Fruit fly (Drosophila melanogaster) whole organism, embryonic: ENCODE data around the gene Rbcn-3B.

Source experiments
- Aef1 ChIP-seq: fragments of 200-800 bp; sonication (Bioruptor generic); IDR thresholded peaks from 3 replicates; pipeline ENCODE4 v1.3.6; 2022; ENCODE audit warnings: missing biosample characterization, missing genetic modification characterization
- Asciz ChIP-seq: fragments of 200-800 bp; sonication (Bioruptor generic); optimal IDR thresholded peaks from 2 replicates; lab custom pipeline; 2017; ENCODE audit warnings: missing biosample characterization, mild to moderate bottlenecking, missing genetic modification characterization, missing genetic modification reagents
- CG10267 ChIP-seq: fragments of 200-800 bp; sonication (Bioruptor generic); optimal IDR thresholded peaks from 2 replicates; lab custom pipeline; 2018; ENCODE audit warnings: missing biosample characterization, mild to moderate bottlenecking, missing genetic modification characterization, moderate library complexity
- CG10462 ChIP-seq: fragments of 200-800 bp; sonication (Bioruptor generic); optimal IDR thresholded peaks from 2 replicates; lab custom pipeline; 2016; ENCODE audit warnings: missing biosample characterization, missing genetic modification characterization
- CG11398 ChIP-seq: fragments of 200-800 bp; sonication (Bioruptor generic); optimal IDR thresholded peaks from 2 replicates; lab custom pipeline; 2016; ENCODE audit warnings: missing biosample characterization, missing genetic modification characterization
- CG11560 ChIP-seq: fragments of 200-800 bp; sonication (Bioruptor generic); IDR thresholded peaks from 3 replicates; pipeline ENCODE4 v1.3.6; 2022; ENCODE audit warnings: missing biosample characterization, missing genetic modification characterization
- CG12659 ChIP-seq: fragments of 200-800 bp; sonication (Bioruptor generic); optimal IDR thresholded peaks from 3 replicates; lab custom pipeline; 2017; ENCODE audit warnings: mild to moderate bottlenecking, missing biosample characterization, missing genetic modification reagents, missing genetic modification characterization
- CG12942 ChIP-seq: fragments of 200-800 bp; sonication (Bioruptor generic); optimal IDR thresholded peaks from 3 replicates; lab custom pipeline; 2016; ENCODE audit warnings: missing biosample characterization, missing genetic modification characterization
- CG15011 ChIP-seq: fragments of 200-800 bp; sonication (Bioruptor generic); optimal IDR thresholded peaks from 3 replicates; lab custom pipeline; 2018; ENCODE audit warnings: missing biosample characterization, mild to moderate bottlenecking, missing genetic modification characterization
- CG15514 ChIP-seq: fragments of 200-800 bp; sonication (Bioruptor generic); optimal IDR thresholded peaks from 3 replicates; lab custom pipeline; 2017; ENCODE audit warnings: missing biosample characterization, missing genetic modification characterization, mild to moderate bottlenecking, moderate library complexity, missing genetic modification reagents
- CG1647 ChIP-seq: fragments of 200-800 bp; sonication (Bioruptor generic); optimal IDR thresholded peaks from 3 replicates; lab custom pipeline; 2016; ENCODE audit warnings: missing biosample characterization, missing genetic modification characterization
- CG2202 ChIP-seq: fragments of 200-800 bp; sonication (Bioruptor generic); optimal IDR thresholded peaks from 2 replicates; lab custom pipeline; 2018; ENCODE audit warnings: missing biosample characterization, mild to moderate bottlenecking, missing genetic modification characterization
- CG32772 ChIP-seq: fragments of 200-800 bp; sonication (Bioruptor generic); IDR thresholded peaks from 2 replicates; pipeline ENCODE4 v1.3.6; 2022; ENCODE audit warnings: missing biosample characterization, missing genetic modification characterization
- CG4328 ChIP-seq: fragments of 200-800 bp; sonication (Bioruptor generic); optimal IDR thresholded peaks from 3 replicates; lab custom pipeline; 2017; ENCODE audit warnings: missing biosample characterization, missing genetic modification reagents, missing genetic modification characterization
- CG4424 ChIP-seq: fragments of 200-800 bp; sonication (Bioruptor generic); optimal IDR thresholded peaks from 3 replicates; lab custom pipeline; 2016; ENCODE audit warnings: missing biosample characterization, missing genetic modification characterization
- CG6254 ChIP-seq: fragments of 200-800 bp; sonication (Bioruptor generic); optimal IDR thresholded peaks from 3 replicates; lab custom pipeline; 2017; ENCODE audit warnings: mild to moderate bottlenecking, missing biosample characterization, missing genetic modification reagents, missing genetic modification characterization
- CG8281 ChIP-seq: fragments of 200-800 bp; sonication (Bioruptor generic); optimal IDR thresholded peaks from 2 replicates; lab custom pipeline; 2018; ENCODE audit warnings: missing biosample characterization, mild to moderate bottlenecking, missing genetic modification characterization, moderate library complexity
- CG8359 ChIP-seq: fragments of 200-800 bp; sonication (Bioruptor generic); optimal IDR thresholded peaks from 2 replicates; lab custom pipeline; 2017; ENCODE audit warnings: missing biosample characterization, mild to moderate bottlenecking, missing genetic modification characterization, borderline replicate concordance
- CG9817 ChIP-seq: fragments of 200-800 bp; sonication (Bioruptor generic); optimal IDR thresholded peaks from 2 replicates; lab custom pipeline; 2018; ENCODE audit warnings: missing biosample characterization, mild to moderate bottlenecking, missing genetic modification characterization, moderate library complexity
- Deaf1 ChIP-seq: fragments of 200-800 bp; optimal IDR thresholded peaks from 3 replicates; lab custom pipeline; 2019; ENCODE audit warnings: missing biosample characterization, mild to moderate bottlenecking, missing genetic modification characterization, moderate library complexity
- Dip3 ChIP-seq: fragments of 200-800 bp; sonication (Bioruptor generic); optimal IDR thresholded peaks from 3 replicates; lab custom pipeline; 2016; ENCODE audit warnings: missing biosample characterization, missing genetic modification characterization
- HmgD ChIP-seq: fragments of 200-800 bp; sonication (Bioruptor generic); optimal IDR thresholded peaks from 3 replicates; lab custom pipeline; 2016; ENCODE audit warnings: missing biosample characterization, missing genetic modification characterization
- Kr ChIP-seq: fragments of 200-800 bp; sonication (Bioruptor generic); optimal IDR thresholded peaks from 2 replicates; lab custom pipeline; 2017; ENCODE audit warnings: missing biosample characterization, mild to moderate bottlenecking, missing genetic modification characterization
- Med ChIP-seq: fragments of 200-800 bp; sonication (Bioruptor generic); peaks from one replicate; lab custom pipeline; 2016; ENCODE audit warnings: missing biosample characterization, missing genetic modification characterization, mild to moderate bottlenecking, inconsistent platforms, moderate library complexity
- Nf-YB ChIP-seq: fragments of 200-800 bp; sonication (Bioruptor generic); optimal IDR thresholded peaks from 3 replicates; lab custom pipeline; 2019; ENCODE audit warnings: missing biosample characterization, mild to moderate bottlenecking, missing genetic modification characterization, moderate library complexity
- Pdp1 ChIP-seq, 2 experiments: fragments of 200-800 bp; sonication (Bioruptor generic); optimal IDR thresholded peaks; 3 replicates each; lab custom pipeline; 2016; ENCODE audit warnings: missing biosample characterization in 2 of 2, missing genetic modification characterization in 2 of 2, mild to moderate bottlenecking in 1 of 2, moderate library complexity in 1 of 2
- Rx ChIP-seq: fragments of 200-800 bp; sonication (Bioruptor generic); IDR thresholded peaks from 2 replicates; pipeline ENCODE4 v1.3.6; 2022; ENCODE audit warnings: missing biosample characterization, missing genetic modification characterization
- Sry-β ChIP-seq: fragments of 200-800 bp; sonication (Bioruptor generic); optimal IDR thresholded peaks from 2 replicates; lab custom pipeline; 2018; ENCODE audit warnings: missing biosample characterization, mild to moderate bottlenecking, missing genetic modification characterization, moderate library complexity
- Xrp1 ChIP-seq: fragments of 200-800 bp; sonication (Bioruptor generic); IDR thresholded peaks from 2 replicates; pipeline ENCODE4 v1.3.6; 2022; ENCODE audit warnings: missing biosample characterization, missing genetic modification characterization
- ac ChIP-seq: fragments of 200-800 bp; sonication (Bioruptor generic); optimal IDR thresholded peaks from 3 replicates; lab custom pipeline; 2017; ENCODE audit warnings: missing biosample characterization, mild to moderate bottlenecking, missing genetic modification characterization
- amos ChIP-seq: fragments of 200-800 bp; sonication (Bioruptor generic); IDR thresholded peaks from 2 replicates; pipeline ENCODE4 v1.3.6; 2022; ENCODE audit warnings: missing biosample characterization, missing genetic modification characterization; ENCODE audit not compliant: partially characterized antibody
- aop ChIP-seq: fragments of 200-800 bp; sonication (Bioruptor generic); IDR thresholded peaks from 2 replicates; pipeline ENCODE4 v1.3.6; 2022; ENCODE audit warnings: missing biosample characterization, missing genetic modification characterization
- ato ChIP-seq: fragments of 200-800 bp; sonication (Bioruptor generic); IDR thresholded peaks from 2 replicates; pipeline ENCODE4 v1.3.6; 2022; ENCODE audit warnings: missing biosample characterization, missing genetic modification characterization; ENCODE audit not compliant: partially characterized antibody
- cas ChIP-seq: fragments of 200-800 bp; sonication (Bioruptor generic); IDR thresholded peaks from 2 replicates; pipeline ENCODE4 v1.3.6; 2022; ENCODE audit warnings: missing biosample characterization, missing genetic modification characterization
- cg ChIP-seq: fragments of 200-800 bp; sonication (Bioruptor generic); optimal IDR thresholded peaks from 3 replicates; lab custom pipeline; 2019; ENCODE audit warnings: missing biosample characterization, mild to moderate bottlenecking, missing genetic modification characterization, moderate library complexity
- chif ChIP-seq, 2 experiments: fragments of 200-800 bp; sonication (Bioruptor generic); optimal IDR thresholded peaks; 3 replicates each; lab custom pipeline; 2016; ENCODE audit warnings: missing biosample characterization in 2 of 2, missing genetic modification characterization in 2 of 2
- chm ChIP-seq: fragments of 200-800 bp; sonication (Bioruptor generic); IDR thresholded peaks from 2 replicates; pipeline ENCODE4 v1.3.6; 2022; ENCODE audit warnings: missing biosample characterization, missing genetic modification characterization
- ci ChIP-seq: fragments of 200-800 bp; sonication (Bioruptor generic); IDR thresholded peaks from 3 replicates; pipeline ENCODE4 v1.3.6; 2022; ENCODE audit warnings: missing biosample characterization, missing genetic modification characterization
- ems ChIP-seq: fragments of 200-800 bp; sonication (Bioruptor generic); optimal IDR thresholded peaks from 3 replicates; lab custom pipeline; 2016; ENCODE audit warnings: missing biosample characterization, missing genetic modification characterization
- exex ChIP-seq: fragments of 200-800 bp; sonication (Bioruptor generic); optimal IDR thresholded peaks from 4 replicates; lab custom pipeline; 2018; ENCODE audit warnings: missing biosample characterization, mild to moderate bottlenecking, missing genetic modification characterization, moderate library complexity
- gro ChIP-seq: fragments of 200-800 bp; sonication (Bioruptor generic); optimal IDR thresholded peaks from 2 replicates; lab custom pipeline; 2016; ENCODE audit warnings: missing biosample characterization, missing genetic modification characterization
- gt ChIP-seq: fragments of 200-800 bp; sonication (Bioruptor generic); IDR thresholded peaks from 2 replicates; pipeline ENCODE4 v1.3.6; 2022; ENCODE audit warnings: missing biosample characterization, missing genetic modification characterization
- lab ChIP-seq: fragments of 200-800 bp; sonication (Bioruptor generic); optimal IDR thresholded peaks from 3 replicates; lab custom pipeline; 2017; ENCODE audit warnings: missing biosample characterization, missing genetic modification characterization, mild to moderate bottlenecking, moderate library complexity, missing genetic modification reagents
- mld ChIP-seq: fragments of 200-800 bp; sonication (Bioruptor generic); IDR thresholded peaks from 3 replicates; pipeline ENCODE4 v1.3.6; 2022; ENCODE audit warnings: missing biosample characterization, missing genetic modification characterization; ENCODE audit not compliant: partially characterized antibody
- pho ChIP-seq: fragments of 200-800 bp; sonication (Bioruptor generic); optimal IDR thresholded peaks from 2 replicates; lab custom pipeline; 2016; ENCODE audit warnings: missing biosample characterization, missing genetic modification characterization
- sens ChIP-seq: fragments of 200-800 bp; sonication (Bioruptor generic); peaks from one replicate; lab custom pipeline; 2016; ENCODE audit warnings: missing biosample characterization, missing genetic modification characterization
- sens-2 ChIP-seq: fragments of 200-800 bp; sonication (Bioruptor generic); IDR thresholded peaks from 2 replicates; pipeline ENCODE4 v1.3.6; 2022; ENCODE audit warnings: missing biosample characterization, missing genetic modification characterization
- seq ChIP-seq: fragments of 200-800 bp; sonication (Bioruptor generic); IDR thresholded peaks from 2 replicates; pipeline ENCODE4 v1.3.6; 2022; ENCODE audit warnings: missing biosample characterization, missing genetic modification characterization
- tna ChIP-seq: fragments of 200-800 bp; sonication (Bioruptor generic); IDR thresholded peaks from 2 replicates; pipeline ENCODE4 v1.3.6; 2022; ENCODE audit warnings: missing biosample characterization, missing genetic modification characterization; ENCODE audit not compliant: partially characterized antibody

The Rbcn-3B gene

DNA sequence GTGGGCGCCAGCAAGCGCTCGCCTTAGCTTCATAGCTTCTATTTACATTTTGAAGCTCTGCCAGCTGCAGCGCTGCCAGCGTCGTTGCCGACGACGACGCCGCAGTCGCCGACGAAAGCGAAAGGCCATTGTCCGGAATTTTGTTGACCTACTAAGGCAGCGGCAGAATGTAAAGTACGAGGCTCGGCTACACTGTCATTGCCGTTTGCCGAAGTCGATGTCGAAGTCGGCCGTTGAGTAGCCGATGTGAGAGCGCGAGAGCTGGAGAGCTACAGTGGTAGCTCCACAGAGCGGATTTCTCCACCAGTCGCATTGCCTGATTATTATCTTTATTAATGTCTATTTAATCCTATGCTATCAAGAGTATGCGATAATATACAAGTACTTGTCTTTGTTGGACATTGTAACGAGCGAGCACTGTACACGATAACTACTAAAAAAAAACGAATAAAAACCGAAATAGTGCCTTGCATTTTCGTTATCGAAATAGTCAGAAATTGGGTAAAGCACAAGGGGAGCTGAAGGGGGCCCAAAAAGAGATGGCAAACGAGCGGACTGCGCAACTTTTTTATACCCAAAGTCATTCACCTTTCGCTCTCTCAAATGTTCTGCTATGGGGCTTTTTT, 55.0 kb downstream of the Rbcn-3B start (continued):
- TF ChIP-seq ems (GFP tag; lab: Kevin White, UChicago) (peak; percentile 95), Asciz (GFP tag; lab: Kevin White, UChicago) (peak; percentile 89), ac (no peak), Deaf1 (tag; lab: Kevin White, UChicago) (peak; percentile 96), CG9817 (tag; lab: Kevin White, UChicago) (peak; percentile 95), CG8281 (tag; lab: Kevin White, UChicago) (peak; percentile 82), lab (GFP tag; lab: Kevin White, UChicago) (peak; percentile 96), sens-2 (GFP tag; lab: Robert Waterston, UW) (peak; percentile 95), Pdp1 (GFP tag; optimal IDR thresholded peaks at IDR 0.05; lab: Kevin White, UChicago) (peak; percentile 86 to 95), mld (GFP tag; lab: Robert Waterston, UW) (no peak), aop (GFP tag; lab: Robert Waterston, UW) (peak; percentile 93), CG12942 (peak; percentile 92), CG15011 (peak; percentile 82), gro (GFP tag; lab: Kevin White, UChicago) (peak; percentile 83), Xrp1 (peak; percentile 95), Sry-β (GFP tag; lab: Kevin White, UChicago) (peak; percentile 41), CG10462 (GFP tag; lab: Kevin White, UChicago) (peak; percentile 88), CG6254 (GFP tag; lab: Kevin White, UChicago) (peak; percentile 91), tna (GFP tag; lab: Robert Waterston, UW) (no peak), Dip3 (GFP tag; lab: Kevin White, UChicago) (peak; percentile 90), Rx (GFP tag; lab: Robert Waterston, UW) (peak; percentile 93), CG2202 (tag; lab: Kevin White, UChicago) (peak; percentile 42), seq (peak; percentile 93), CG11560 (peak; percentile 82), CG8359 (GFP tag; lab: Kevin White, UChicago) (peak; percentile 81), amos (GFP tag; lab: Robert Waterston, UW) (no peak), CG32772 (peak; percentile 96), pho (GFP tag; lab: Kevin White, UChicago) (peak; percentile 88), Kr (GFP tag; lab: Kevin White, UChicago) (no peak), CG4328 (GFP tag; lab: Kevin White, UChicago) (peak; percentile 92), Med (peak; percentile 99), chif (GFP tag; optimal IDR thresholded peaks at IDR 0.05; lab: Kevin White, UChicago) (peak; percentile 88 to 94), CG1647 (peak; percentile 92), gt (GFP tag; lab: Robert Waterston, UW) (peak; percentile 89), Nf-YB (GFP tag; lab: Kevin White, UChicago) (peak; percentile 74), Aef1 (GFP tag; lab: Robert Waterston, UW) (peak; percentile 97), chm (GFP tag; lab: Robert Waterston, UW) (peak; percentile 93), exex (peak; percentile 82), CG15514 (GFP tag; lab: Kevin White, UChicago) (peak; percentile 82), CG10267 (peak; percentile 79), CG11398 (peak; percentile 79), sens (GFP tag; lab: Kevin White, UChicago) (peak; percentile 99), ci (GFP tag; lab: Robert Waterston, UW) (peak; percentile 99), CG4424 (GFP tag; lab: Kevin White, UChicago) (peak; percentile 93), cg (GFP tag; lab: Kevin White, UChicago) (no peak), cas (GFP tag; lab: Robert Waterston, UW) (peak; percentile 56; the same call in 1 of the 2 replicates), HmgD (GFP tag; lab: Kevin White, UChicago) (peak; percentile 56), ato (GFP tag; lab: Robert Waterston, UW) (no peak), CG12659 (GFP tag; lab: Kevin White, UChicago) (peak; percentile 94)
